ENCODE assay signal across 3 worm cellular contexts in the genomic region with DNA sequence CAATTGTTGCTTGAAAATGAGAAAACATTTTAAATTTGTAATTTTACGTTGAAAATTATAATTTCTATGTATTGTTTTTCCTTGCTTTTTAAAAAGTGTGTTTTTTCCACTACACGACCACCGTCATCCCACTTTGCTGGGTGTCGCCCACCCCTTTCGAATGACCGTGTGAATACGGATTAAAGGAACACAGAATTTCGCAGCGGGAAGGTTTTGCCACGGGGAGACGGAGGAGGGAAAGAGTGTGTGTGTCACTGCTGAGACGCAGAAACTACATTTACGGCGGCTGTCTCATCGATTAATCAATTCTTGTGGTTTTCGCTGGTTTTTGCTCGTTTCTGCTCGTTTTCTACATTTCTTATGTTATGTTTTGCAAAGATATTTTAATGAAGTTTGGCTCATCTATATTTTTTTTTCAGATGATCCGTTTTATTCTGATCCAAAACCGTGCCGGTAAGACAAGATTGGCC.
TF ChIP-seq lines count a peak whose summit lies in the region.

A gene (plus strand): TSS at position 420 of the 470 bp plus-strand sequence.

TF ChIP-seq in whole organism, L2 larva, 48 proteins besides CTCF, POLR2A, EP300 and RAD21 (continued from another document):
- peak; percentile 18 for TF ChIP-seq ceh-82 (tag; optimal IDR thresholded peaks at IDR 0.05; lab: Kevin White, UChicago)
- TF ChIP-seq unc-55 (GFP tag; optimal IDR thresholded peaks at IDR 0.05; lab: Kevin White, UChicago) = peak; percentile 86
- TF ChIP-seq dmd-4 (tag; optimal IDR thresholded peaks at IDR 0.05; lab: Kevin White, UChicago) = no peak
- TF ChIP-seq crh-2 (tag; optimal IDR thresholded peaks at IDR 0.05; lab: Kevin White, UChicago) = peak; percentile 68
- no peak for TF ChIP-seq nhr-77 (tag; optimal IDR thresholded peaks at IDR 0.05; lab: Kevin White, UChicago)
- peak; percentile 4 for TF ChIP-seq ceh-16 (tag; optimal IDR thresholded peaks at IDR 0.05; lab: Kevin White, UChicago)
- TF ChIP-seq nhr-25 (tag; optimal IDR thresholded peaks at IDR 0.05; lab: Kevin White, UChicago) = no peak

TF ChIP-seq in whole organism, L4 larva, 104 proteins besides CTCF, POLR2A, EP300 and RAD21 (continued from another document and continues in another):
- no peak for TF ChIP-seq nhr-48 (tag; optimal IDR thresholded peaks at IDR 0.05; lab: Kevin White, UChicago)
- no peak for TF ChIP-seq nhr-41 (GFP tag; IDR thresholded peaks at IDR 0.05; lab: Robert Waterston, UW)
- no peak for TF ChIP-seq vab-7 (GFP tag; IDR thresholded peaks at IDR 0.05; lab: Robert Waterston, UW)
- no peak for TF ChIP-seq lin-39 (tag; optimal IDR thresholded peaks at IDR 0.05; lab: Kevin White, UChicago)
- 0 out of 2 replicates have a peak, but pooled peaks have one; percentile 25 for TF ChIP-seq php-3 (GFP tag; IDR thresholded peaks at IDR 0.05; lab: Robert Waterston, UW)
- TF ChIP-seq dve-1 (tag; optimal IDR thresholded peaks at IDR 0.05; lab: Kevin White, UChicago; ENCODE audit: insufficient read depth) = peak; percentile 52
- TF ChIP-seq nhr-111 (GFP tag; optimal IDR thresholded peaks at IDR 0.05; lab: Kevin White, UChicago) = no peak
- TF ChIP-seq daf-12 (tag; optimal IDR thresholded peaks at IDR 0.05; lab: Kevin White, UChicago) = no peak
- TF ChIP-seq skn-1 (tag; optimal IDR thresholded peaks at IDR 0.05; lab: Kevin White, UChicago) = no peak
- TF ChIP-seq nhr-42 (GFP tag; IDR thresholded peaks at IDR 0.05; lab: Robert Waterston, UW) = no peak
- no peak for TF ChIP-seq duxl-1 (tag; optimal IDR thresholded peaks at IDR 0.05; lab: Kevin White, UChicago; ENCODE audit: poor library complexity)
- TF ChIP-seq spr-3 (GFP tag; optimal IDR thresholded peaks at IDR 0.05; lab: Kevin White, UChicago) = no peak
- TF ChIP-seq mxl-2 (GFP tag; conservative IDR thresholded peaks at IDR 0.05; lab: Robert Waterston, UW) = no peak
- TF ChIP-seq fos-1 (tag; optimal IDR thresholded peaks at IDR 0.05; lab: Kevin White, UChicago) = no peak
- TF ChIP-seq lim-7 (GFP tag; IDR thresholded peaks at IDR 0.05; lab: Robert Waterston, UW) = no peak
- no peak for TF ChIP-seq zfp-2 (tag; optimal IDR thresholded peaks at IDR 0.05; lab: Kevin White, UChicago)
- no peak for TF ChIP-seq spr-1 (tag; optimal IDR thresholded peaks at IDR 0.05; lab: Kevin White, UChicago)
- TF ChIP-seq nhr-11 (tag; optimal IDR thresholded peaks at IDR 0.05; lab: Kevin White, UChicago) = no peak
- no peak for TF ChIP-seq mxl-3 (GFP tag; optimal IDR thresholded peaks at IDR 0.05; lab: Kevin White, UChicago)
- TF ChIP-seq ceh-28 (tag; optimal IDR thresholded peaks at IDR 0.05; lab: Kevin White, UChicago) = no peak
- TF ChIP-seq pqm-1 (tag; optimal IDR thresholded peaks at IDR 0.05; lab: Kevin White, UChicago) = peak; percentile 5
- TF ChIP-seq Y48G9A.11 (GFP tag; IDR thresholded peaks at IDR 0.05; lab: Robert Waterston, UW) = no peak
- no peak for TF ChIP-seq daf-8 (GFP tag; IDR thresholded peaks at IDR 0.05; lab: Robert Waterston, UW)
- no peak for TF ChIP-seq pha-4 (GFP tag; IDR thresholded peaks at IDR 0.05; lab: Robert Waterston, UW)
- no peak for TF ChIP-seq pha-4 (tag; optimal IDR thresholded peaks at IDR 0.05; lab: Kevin White, UChicago)
- TF ChIP-seq ama-1 (optimal IDR thresholded peaks at IDR 0.05; lab: Kevin White, UChicago) = no peak
- peak; percentile 27 for TF ChIP-seq nhr-28 (tag; optimal IDR thresholded peaks at IDR 0.05; lab: Kevin White, UChicago)
- no peak for TF ChIP-seq saeg-2 (GFP tag; IDR thresholded peaks at IDR 0.05; lab: Robert Waterston, UW)
- no peak for TF ChIP-seq lin-29 (GFP tag; IDR thresholded peaks at IDR 0.05; lab: Robert Waterston, UW)
- TF ChIP-seq unc-62 (GFP tag; optimal IDR thresholded peaks at IDR 0.05 in 1 of 2; lab: Kevin White, UChicago) = peak in 1 of 2 experiments; percentile 38
- no peak for TF ChIP-seq unc-62 (tag; optimal IDR thresholded peaks at IDR 0.05; lab: Kevin White, UChicago)
- no peak for TF ChIP-seq snpc-4 (tag; optimal IDR thresholded peaks at IDR 0.05; lab: Kevin White, UChicago)
- no peak for TF ChIP-seq gei-8 (GFP tag; optimal IDR thresholded peaks at IDR 0.05; lab: Kevin White, UChicago)
- no peak for TF ChIP-seq lir-3 (tag; optimal IDR thresholded peaks at IDR 0.05; lab: Kevin White, UChicago)
- TF ChIP-seq jun-1 (tag; optimal IDR thresholded peaks at IDR 0.05; lab: Kevin White, UChicago) = no peak
- peak; percentile 76 for TF ChIP-seq mes-2 (tag; optimal IDR thresholded peaks at IDR 0.05; lab: Kevin White, UChicago; ENCODE audit: poor library complexity, severe bottlenecking)
- peak; percentile 36 for TF ChIP-seq nhr-77 (tag; optimal IDR thresholded peaks at IDR 0.05; lab: Kevin White, UChicago)
- peak; percentile 14 for TF ChIP-seq nhr-6 (tag; optimal IDR thresholded peaks at IDR 0.05; lab: Kevin White, UChicago)
- no peak for TF ChIP-seq nhr-25 (tag; optimal IDR thresholded peaks at IDR 0.05; lab: Kevin White, UChicago; ENCODE audit: borderline replicate concordance, insufficient read depth)
- TF ChIP-seq arid-1 (GFP tag; conservative IDR thresholded peaks at IDR 0.05; lab: Robert Waterston, UW) = no peak
- no peak for TF ChIP-seq snpc-1.2 (GFP tag; IDR thresholded peaks at IDR 0.05; lab: Robert Waterston, UW)
- TF ChIP-seq ceh-44 (GFP tag; IDR thresholded peaks at IDR 0.05; lab: Robert Waterston, UW) = no peak
- TF ChIP-seq fkh-10 (GFP tag; optimal IDR thresholded peaks at IDR 0.05; lab: Kevin White, UChicago) = peak; percentile 22
- TF ChIP-seq lin-1 (GFP tag; IDR thresholded peaks at IDR 0.05; lab: Robert Waterston, UW) = no peak
- peak; percentile 48 for TF ChIP-seq hlh-11 (tag; optimal IDR thresholded peaks at IDR 0.05; lab: Kevin White, UChicago)
- peak; percentile 35; the same call in 1 of the 2 replicates for TF ChIP-seq ctbp-1 (GFP tag; IDR thresholded peaks at IDR 0.05; lab: Robert Waterston, UW)
- TF ChIP-seq sdz-12 (GFP tag; optimal IDR thresholded peaks at IDR 0.05; lab: Kevin White, UChicago) = no peak
- no peak for TF ChIP-seq T20F7.1 (GFP tag; optimal IDR thresholded peaks at IDR 0.05; lab: Kevin White, UChicago)
- TF ChIP-seq nhr-76 (tag; optimal IDR thresholded peaks at IDR 0.05; lab: Kevin White, UChicago) = no peak
- no peak for TF ChIP-seq Y105C5A.15 (GFP tag; IDR thresholded peaks at IDR 0.05; lab: Robert Waterston, UW)
- no peak for TF ChIP-seq egl-27 (tag; optimal IDR thresholded peaks at IDR 0.05; lab: Kevin White, UChicago)
- no peak for TF ChIP-seq ceh-62 (tag; optimal IDR thresholded peaks at IDR 0.05; lab: Kevin White, UChicago)
- no peak for TF ChIP-seq nhr-237 (tag; optimal IDR thresholded peaks at IDR 0.05; lab: Kevin White, UChicago)
- TF ChIP-seq mep-1 (tag; optimal IDR thresholded peaks at IDR 0.05; lab: Kevin White, UChicago) = peak; percentile 72
- TF ChIP-seq lin-38 (GFP tag; IDR thresholded peaks at IDR 0.05; lab: Robert Waterston, UW) = peak; percentile 64
- TF ChIP-seq rbr-2 (tag; optimal IDR thresholded peaks at IDR 0.05; lab: Kevin White, UChicago) = peak; percentile 48
- TF ChIP-seq Y75B8A.6 (GFP tag; IDR thresholded peaks at IDR 0.05; lab: Robert Waterston, UW) = no peak
- no peak for TF ChIP-seq Y5F2A.4 (GFP tag; optimal IDR thresholded peaks at IDR 0.05; lab: Kevin White, UChicago)
- TF ChIP-seq ceh-32 (tag; optimal IDR thresholded peaks at IDR 0.05; lab: Kevin White, UChicago; ENCODE audit: poor library complexity) = no peak
- no peak for TF ChIP-seq ztf-11 (tag; optimal IDR thresholded peaks at IDR 0.05; lab: Kevin White, UChicago)
- TF ChIP-seq ZK337.2 (GFP tag; IDR thresholded peaks at IDR 0.05; lab: Robert Waterston, UW) = no peak
- no peak for TF ChIP-seq egl-43 (GFP tag; IDR thresholded peaks at IDR 0.05; lab: Robert Waterston, UW)

TF ChIP-seq in whole organism, late embryonic, 69 proteins besides CTCF, POLR2A, EP300 and RAD21 (continued from another document):
- TF ChIP-seq ceh-14 (tag; optimal IDR thresholded peaks at IDR 0.05; lab: Kevin White, UChicago) (peak; percentile 1), hlh-8 (tag; optimal IDR thresholded peaks at IDR 0.05; lab: Kevin White, UChicago) (no peak), ztf-16 (tag; optimal IDR thresholded peaks at IDR 0.05; lab: Kevin White, UChicago) (no peak), tbx-2 (tag; optimal IDR thresholded peaks at IDR 0.05; lab: Kevin White, UChicago) (peak; percentile 29), unc-3 (GFP tag; conservative IDR thresholded peaks at IDR 0.05; lab: Robert Waterston, UW) (no peak), unc-3 (tag; optimal IDR thresholded peaks at IDR 0.05; lab: Kevin White, UChicago) (no peak)
